Fruit fly (Drosophila melanogaster): ENCODE data around the gene Spag1.

Gene Spag1

dm6 chr3R:26928424-26928823 lies 19.2 kb upstream of the Spag1 start (continued):
- TF ChIP-seq CG1024 (GFP tag; IDR thresholded peaks at IDR 0.05) (0 out of 2 replicates have a peak, but pooled peaks have one; percentile 26), cg (GFP tag; optimal IDR thresholded peaks at IDR 0.05) (no peak), mld (GFP tag; IDR thresholded peaks at IDR 0.05; ENCODE audit: partially characterized antibody) (no peak), CG2712 (tag; optimal IDR thresholded peaks at IDR 0.05) (peak; percentile 53), row (GFP tag; IDR thresholded peaks at IDR 0.05) (peak; percentile 68), NfI (GFP tag; optimal IDR thresholded peaks at IDR 0.05) (peak; percentile 47), CG14014 (GFP tag; IDR thresholded peaks at IDR 0.05) (no peak), gsb-n (tag; optimal IDR thresholded peaks at IDR 0.05) (peak; percentile 39), sqz (GFP tag; optimal IDR thresholded peaks at IDR 0.05) (peak; percentile 20), Mad (GFP tag; optimal IDR thresholded peaks at IDR 0.05) (no peak), chm (GFP tag; IDR thresholded peaks at IDR 0.05) (no peak), Oli (tag; optimal IDR thresholded peaks at IDR 0.05) (peak; percentile 80), Meics (GFP tag; optimal IDR thresholded peaks at IDR 0.05) (peak; percentile 32), crc (GFP tag; optimal IDR thresholded peaks at IDR 0.05) (no peak), Chrac-16 (GFP tag; optimal IDR thresholded peaks at IDR 0.05) (peak; percentile 4), Dek (tag; optimal IDR thresholded peaks at IDR 0.05) (peak; percentile 28), CG17385 (GFP tag; optimal IDR thresholded peaks at IDR 0.05) (peak; percentile 71), CG9797 (GFP tag; optimal IDR thresholded peaks at IDR 0.05) (no peak), seq (GFP tag; IDR thresholded peaks at IDR 0.05) (no peak; the same call in 1 of the 2 replicates), CG43689 (GFP tag; IDR thresholded peaks at IDR 0.05) (peak; percentile 39; the same call in 1 of the 2 replicates), Ssrp (tag; optimal IDR thresholded peaks at IDR 0.05) (peak; percentile 68), CG11695 (GFP tag; IDR thresholded peaks at IDR 0.05) (peak; percentile 34; the same call in 1 of the 3 replicates), CG7357 (GFP tag; IDR thresholded peaks at IDR 0.05) (no peak), cato (GFP tag; optimal IDR thresholded peaks at IDR 0.05; ENCODE audit: borderline replicate concordance) (no peak), CG5180 (GFP tag; optimal IDR thresholded peaks at IDR 0.05) (peak; percentile 30), Ada2b (GFP tag; IDR thresholded peaks at IDR 0.05) (0 out of 2 replicates have a peak, but pooled peaks have one; percentile 60), CG18764 (GFP tag; optimal IDR thresholded peaks at IDR 0.05) (no peak), CG1233 (GFP tag; optimal IDR thresholded peaks at IDR 0.05) (peak; percentile 13), gce (GFP tag; IDR thresholded peaks at IDR 0.05) (no peak), CG11456 (GFP tag; IDR thresholded peaks at IDR 0.05) (no peak), tgo (GFP tag; IDR thresholded peaks at IDR 0.05) (peak; percentile 34; the same call in 2 of the 3 replicates), CG4730 (GFP tag; IDR thresholded peaks at IDR 0.05) (peak; percentile 30; the same call in 1 of the 2 replicates), CG8924 (tag; optimal IDR thresholded peaks at IDR 0.05) (peak; percentile 58), CG12942 (GFP tag; optimal IDR thresholded peaks at IDR 0.05) (peak; percentile 21), CG2678 (tag; optimal IDR thresholded peaks at IDR 0.05) (peak; percentile 84), nom (GFP tag; optimal IDR thresholded peaks at IDR 0.05) (peak; percentile 64), CG3407 (GFP tag; optimal IDR thresholded peaks at IDR 0.05) (peak; percentile 36), CG10209 (GFP tag; optimal IDR thresholded peaks at IDR 0.05) (peak; percentile 47), Poxn (GFP tag; IDR thresholded peaks at IDR 0.05) (no peak), CG8359 (GFP tag; optimal IDR thresholded peaks at IDR 0.05; ENCODE audit: borderline replicate concordance) (peak; percentile 5), unpg (GFP tag; optimal IDR thresholded peaks at IDR 0.05) (peak; percentile 77), phol (tag; optimal IDR thresholded peaks at IDR 0.05) (peak; percentile 55), gem (tag; optimal IDR thresholded peaks at IDR 0.05) (peak; percentile 77), CG15514 (GFP tag; optimal IDR thresholded peaks at IDR 0.05) (no peak), eve (GFP tag; optimal IDR thresholded peaks at IDR 0.05) (peak in 1 of 2 experiments; percentile 78), CG9437 (GFP tag; optimal IDR thresholded peaks at IDR 0.05) (peak; percentile 58), CG13296 (GFP tag; optimal IDR thresholded peaks at IDR 0.05) (peak; percentile 35), chif (GFP tag; optimal IDR thresholded peaks at IDR 0.05) (peak in 1 of 2 experiments; percentile 9), C15 (GFP tag; IDR thresholded peaks at IDR 0.05) (no peak), HHEX (GFP tag; optimal IDR thresholded peaks at IDR 0.05) (peak; percentile 54)
